Fruit fly (Drosophila melanogaster): ENCODE measurements around the gene tral.

DNA sequence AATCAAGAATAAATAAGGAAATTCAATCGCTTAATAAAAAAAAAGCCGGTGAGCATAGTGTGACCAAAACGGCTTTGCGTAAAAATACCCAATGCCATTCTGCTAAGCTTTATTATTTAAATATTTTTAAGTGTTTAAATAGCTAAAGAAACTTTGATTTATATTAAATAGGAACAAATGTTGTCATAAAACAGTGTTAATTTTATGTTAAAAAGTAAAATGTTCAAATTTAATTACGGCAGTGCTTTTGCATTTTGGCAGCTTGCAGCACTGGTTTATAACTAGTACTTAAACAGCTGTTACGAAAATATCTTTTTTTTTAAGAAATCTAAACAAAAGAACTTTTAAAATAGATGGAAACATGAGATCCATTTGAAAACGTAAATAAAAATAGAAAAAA lies 13.6 kb upstream of the tral start, which contains the start of the genes CG10638 and CG10681:
- TF ChIP-seq CTCF (optimal IDR thresholded peaks at IDR 0.05) = no peak
- TF ChIP-seq CG8478 (optimal IDR thresholded peaks at IDR 0.05) = no peak

All from S2 (cell line).